Worm (Caenorhabditis elegans) whole organism, L3 larva: ENCODE results near the gene mdmh-35.

Experiments
- ama-1 ChIP-seq: fragments of 150-350 bp; optimal IDR thresholded peaks from 2 replicates; lab custom pipeline; 2018
- ceh-82 ChIP-seq: fragments of 150-350 bp; optimal IDR thresholded peaks from 2 replicates; lab custom pipeline; 2014; ENCODE audit warnings: missing biosample characterization, missing genetic modification characterization
- egl-5 ChIP-seq: fragments of 150-350 bp; optimal IDR thresholded peaks from 2 replicates; lab custom pipeline; 2017; ENCODE audit warnings: missing biosample characterization, missing genetic modification reagents, missing genetic modification characterization, inconsistent platforms
- elt-2 ChIP-seq: sonication (generic microtip); optimal IDR thresholded peaks from 2 replicates; lab custom pipeline; 2016; ENCODE audit warnings: missing genetic modification reagents, mild to moderate bottlenecking, missing genetic modification characterization, missing compliant biosample characterization
- elt-3 ChIP-seq, 3 experiments: fragments of 150-350 bp in 1 of 3; sonication (generic microtip) in 2 of 3; optimal IDR thresholded peaks; 2 replicates in 2 of 3; 4 replicates in 1 of 3; lab custom pipeline; 2014 to 2017; ENCODE audit warnings: missing biosample characterization in 3 of 3, missing genetic modification characterization in 3 of 3
- eor-1 ChIP-seq, 2 experiments: fragments of 150-350 bp; optimal IDR thresholded peaks; 2 replicates each; lab custom pipeline; 2014 to 2018; ENCODE audit warnings: missing biosample characterization in 2 of 2, missing genetic modification characterization in 2 of 2
- hmg-11 ChIP-seq: sonication (generic microtip); optimal IDR thresholded peaks from 2 replicates; lab custom pipeline; 2016; ENCODE audit warnings: missing genetic modification characterization, missing compliant biosample characterization
- lin-39 ChIP-seq: fragments of 150-350 bp; optimal IDR thresholded peaks from 2 replicates; lab custom pipeline; 2018; ENCODE audit warnings: missing biosample characterization, missing genetic modification reagents, missing genetic modification characterization
- mdl-1 ChIP-seq: fragments of 150-350 bp; optimal IDR thresholded peaks from 2 replicates; lab custom pipeline; 2014; ENCODE audit warnings: missing biosample characterization, missing genetic modification characterization
- nfya-1 ChIP-seq: sonication (generic microtip); optimal IDR thresholded peaks from 2 replicates; lab custom pipeline; 2017; ENCODE audit warnings: missing genetic modification characterization, mild to moderate bottlenecking, missing compliant biosample characterization, antibody characterized with exemption, moderate library complexity; ENCODE audit not compliant: insufficient read depth
- nhr-11 ChIP-seq: fragments of 150-350 bp; optimal IDR thresholded peaks from 2 replicates; lab custom pipeline; 2014; ENCODE audit warnings: missing biosample characterization, missing genetic modification characterization
- nhr-28 ChIP-seq: fragments of 150-350 bp; optimal IDR thresholded peaks from 2 replicates; lab custom pipeline; 2014; ENCODE audit warnings: missing biosample characterization, missing genetic modification characterization
- nhr-67 ChIP-seq: fragments of 150-350 bp; optimal IDR thresholded peaks from 2 replicates; lab custom pipeline; 2014; ENCODE audit warnings: missing biosample characterization, missing genetic modification characterization
- nhr-77 ChIP-seq: fragments of 150-350 bp; optimal IDR thresholded peaks from 2 replicates; lab custom pipeline; 2014; ENCODE audit warnings: missing biosample characterization, missing genetic modification characterization
- pha-4 ChIP-seq: fragments of 150-350 bp; optimal IDR thresholded peaks from 2 replicates; lab custom pipeline; 2014; ENCODE audit warnings: missing biosample characterization, missing genetic modification reagents, missing genetic modification characterization
- tbx-2 ChIP-seq: sonication (generic microtip); optimal IDR thresholded peaks from 2 replicates; lab custom pipeline; 2016; ENCODE audit warnings: mild to moderate bottlenecking, missing genetic modification characterization, missing compliant biosample characterization
- unc-39 ChIP-seq: sonication (generic microtip); optimal IDR thresholded peaks from 4 replicates; lab custom pipeline; 2017; ENCODE audit warnings: missing biosample characterization, missing genetic modification characterization
- zag-1 ChIP-seq: fragments of 150-350 bp; optimal IDR thresholded peaks from 2 replicates; lab custom pipeline; 2014; ENCODE audit warnings: missing biosample characterization, missing genetic modification characterization
- ztf-11 ChIP-seq: fragments of 150-350 bp; optimal IDR thresholded peaks from 2 replicates; lab custom pipeline; 2014; ENCODE audit warnings: missing biosample characterization, missing genetic modification characterization
- ztf-4 ChIP-seq: fragments of 150-350 bp; optimal IDR thresholded peaks from 2 replicates; lab custom pipeline; 2014; ENCODE audit warnings: missing biosample characterization, missing genetic modification characterization

Gene mdmh-35

DNA sequence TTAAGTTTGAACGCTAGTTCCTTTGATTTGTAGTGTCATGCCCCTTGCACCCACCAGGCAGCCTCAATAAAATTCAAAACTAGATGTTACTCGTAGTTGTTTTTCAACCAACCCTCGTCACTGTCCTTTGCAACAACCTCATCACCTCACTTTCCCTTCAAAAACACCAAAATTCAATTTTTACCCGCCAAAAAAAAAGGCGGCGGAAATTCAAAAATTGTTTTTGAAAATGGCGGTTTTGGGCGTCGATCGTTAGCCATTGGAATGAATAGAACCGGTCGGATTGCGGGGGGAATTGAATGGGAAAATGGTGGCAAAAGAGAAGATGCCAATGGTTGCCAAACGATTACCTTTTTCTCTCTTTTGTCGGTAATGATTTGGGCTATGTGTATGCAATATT, 49.5 kb downstream of the mdmh-35 start:
- no peak for TF ChIP-seq hmg-11 (tag; lab: Kevin White, UChicago)
- TF ChIP-seq egl-5 = no peak
- no peak for TF ChIP-seq zag-1 (tag; lab: Kevin White, UChicago)
- TF ChIP-seq eor-1 (tag; optimal IDR thresholded peaks at IDR 0.05; lab: Kevin White, UChicago) = no peak
- TF ChIP-seq pha-4 (tag; lab: Kevin White, UChicago) = no peak
- TF ChIP-seq lin-39 (tag; lab: Kevin White, UChicago) = no peak
- no peak for TF ChIP-seq nhr-67 (tag; lab: Kevin White, UChicago)
- no peak for TF ChIP-seq unc-39 (tag; lab: Kevin White, UChicago)
- TF ChIP-seq mdl-1 (tag; lab: Kevin White, UChicago) = no peak
- no peak for TF ChIP-seq tbx-2 (tag; lab: Kevin White, UChicago)
- no peak for TF ChIP-seq elt-3 (tag; optimal IDR thresholded peaks at IDR 0.05; lab: Kevin White, UChicago)
- TF ChIP-seq ceh-82 (tag; lab: Kevin White, UChicago) = no peak
- no peak for TF ChIP-seq nhr-28 (tag; lab: Kevin White, UChicago)
- no peak for TF ChIP-seq nhr-77 (tag; lab: Kevin White, UChicago)
- no peak for TF ChIP-seq nhr-11
- TF ChIP-seq elt-2 = no peak
- TF ChIP-seq ztf-11 (tag; lab: Kevin White, UChicago) = no peak
- no peak for TF ChIP-seq ama-1 (lab: Kevin White, UChicago)
- no peak for TF ChIP-seq nfya-1 (tag; lab: Kevin White, UChicago)
- TF ChIP-seq ztf-4 = no peak
